Fruit fly (Drosophila melanogaster) whole organism, prepupa: ENCODE data around the gene CG31220.

ENCODE experiments used
- Eip78C ChIP-seq: fragments of 200-800 bp; sonication (Bioruptor generic); peaks from one replicate; lab custom pipeline; 2016; ENCODE audit warnings: missing biosample characterization, missing genetic modification characterization
- Gug ChIP-seq: fragments of 200-800 bp; sonication (Bioruptor generic); IDR thresholded peaks from 2 replicates; pipeline ENCODE4 v1.3.6; 2022; ENCODE audit warnings: missing biosample characterization, missing genetic modification characterization
- Sox15 ChIP-seq: fragments of 200-800 bp; sonication (Bioruptor generic); optimal IDR thresholded peaks from 3 replicates; lab custom pipeline; 2016; ENCODE audit warnings: missing biosample characterization, missing genetic modification characterization
- dsx ChIP-seq: fragments of 200-800 bp; optimal IDR thresholded peaks from 3 replicates; lab custom pipeline; 2019; ENCODE audit warnings: missing biosample characterization, mild to moderate bottlenecking, missing genetic modification characterization, moderate library complexity; ENCODE audit not compliant: poor library complexity, severe bottlenecking

DNA sequence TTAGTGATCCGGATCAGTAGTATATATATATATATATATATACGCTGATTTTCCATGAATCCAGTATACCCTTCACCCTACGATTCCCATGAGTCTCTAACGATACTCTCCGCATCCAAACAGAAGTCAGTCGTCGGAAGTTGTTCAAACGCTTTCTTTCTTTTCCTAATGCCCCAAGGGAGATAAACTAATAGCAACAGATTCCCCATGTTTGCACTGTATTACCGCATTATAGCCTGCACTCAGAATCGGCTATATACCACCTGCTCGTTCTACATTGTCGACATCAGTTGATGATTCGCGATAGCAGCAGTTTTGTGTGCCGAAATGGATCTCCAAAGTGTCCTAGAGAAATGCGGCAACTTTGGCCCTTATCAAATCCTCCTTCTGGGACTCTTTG, 41.3 kb upstream of the CG31220 start, which contains the start of gene CG17751:
- no peak for TF ChIP-seq Sox15 (GFP tag; lab: Kevin White, UChicago)
- TF ChIP-seq Gug (GFP tag; lab: Robert Waterston, UW), result no peak
- TF ChIP-seq dsx, result no peak
- no peak for TF ChIP-seq Eip78C (GFP tag; lab: Kevin White, UChicago)
